Worm (Caenorhabditis elegans): ENCODE measurements around the gene T01C8.3.

- TF ChIP-seq mab-5 (tag; optimal IDR thresholded peaks at IDR 0.05), result no peak
- TF ChIP-seq nhr-11 (tag; optimal IDR thresholded peaks at IDR 0.05), result no peak
- peak; percentile 33 for TF ChIP-seq zag-1 (tag; optimal IDR thresholded peaks at IDR 0.05)
- no peak for TF ChIP-seq dmd-4 (tag; optimal IDR thresholded peaks at IDR 0.05)
- TF ChIP-seq unc-39 (tag; optimal IDR thresholded peaks at IDR 0.05), result no peak
- TF ChIP-seq aly-2 (tag; optimal IDR thresholded peaks at IDR 0.05), result no peak
- TF ChIP-seq ama-1 (optimal IDR thresholded peaks at IDR 0.05), result peak; percentile 73
- peak; percentile 2 for TF ChIP-seq snpc-4 (tag; optimal IDR thresholded peaks at IDR 0.05)
- TF ChIP-seq nhr-6 (tag; optimal IDR thresholded peaks at IDR 0.05), result peak; percentile 55
- TF ChIP-seq nhr-25 (tag; optimal IDR thresholded peaks at IDR 0.05), result peak; percentile 45
Measured at ce11 chrX:16799065-16799663, 16.2 kb upstream of the T01C8.3 start.
